Fruit fly (Drosophila melanogaster) whole organism, embryonic: ENCODE results near the gene tay.
A peak's percentile ranks its signal among the peaks of the same experiment; 100 is the strongest.

Experiments used
- BEAF-32 ChIP-seq: fragments of 200-800 bp; sonication (Bioruptor generic); optimal IDR thresholded peaks from 3 replicates; lab custom pipeline; 2017; ENCODE audit warnings: missing biosample characterization, missing genetic modification characterization, mild to moderate bottlenecking, moderate library complexity, missing genetic modification reagents
- CG11247 ChIP-seq: fragments of 200-800 bp; sonication (Bioruptor generic); IDR thresholded peaks from 2 replicates; pipeline ENCODE4 v1.3.6; 2022; ENCODE audit warnings: missing biosample characterization, missing genetic modification characterization
- CG12155 ChIP-seq: fragments of 200-800 bp; sonication (Bioruptor generic); optimal IDR thresholded peaks from 3 replicates; lab custom pipeline; 2016; ENCODE audit warnings: missing biosample characterization, missing genetic modification characterization
- CG12219 ChIP-seq: fragments of 200-800 bp; sonication (Bioruptor generic); optimal IDR thresholded peaks from 3 replicates; lab custom pipeline; 2018; ENCODE audit warnings: missing biosample characterization, mild to moderate bottlenecking, missing genetic modification characterization
- CG12659 ChIP-seq: fragments of 200-800 bp; sonication (Bioruptor generic); optimal IDR thresholded peaks from 3 replicates; lab custom pipeline; 2017; ENCODE audit warnings: mild to moderate bottlenecking, missing biosample characterization, missing genetic modification reagents, missing genetic modification characterization
- CG13775 ChIP-seq: fragments of 200-800 bp; sonication (Bioruptor generic); optimal IDR thresholded peaks from 3 replicates; lab custom pipeline; 2017; ENCODE audit warnings: missing biosample characterization, mild to moderate bottlenecking, missing genetic modification characterization
- CG14441 ChIP-seq: fragments of 200-800 bp; sonication (Bioruptor generic); IDR thresholded peaks from 2 replicates; pipeline ENCODE4 v1.3.6; 2022; ENCODE audit warnings: missing biosample characterization, missing genetic modification characterization
- CG15269 ChIP-seq: fragments of 200-800 bp; sonication (Bioruptor generic); optimal IDR thresholded peaks from 2 replicates; lab custom pipeline; 2018; ENCODE audit warnings: missing biosample characterization, mild to moderate bottlenecking, missing genetic modification characterization, moderate library complexity
- CG1603 ChIP-seq: fragments of 200-800 bp; sonication (Bioruptor generic); optimal IDR thresholded peaks from 2 replicates; lab custom pipeline; 2019; ENCODE audit warnings: missing biosample characterization, mild to moderate bottlenecking, missing genetic modification characterization, moderate library complexity
- CG16815 ChIP-seq: fragments of 200-800 bp; sonication (Bioruptor generic); optimal IDR thresholded peaks from 3 replicates; lab custom pipeline; 2017; ENCODE audit warnings: missing biosample characterization, mild to moderate bottlenecking, missing genetic modification characterization
- CG18619 ChIP-seq: fragments of 200-800 bp; sonication (Bioruptor generic); optimal IDR thresholded peaks from 3 replicates; lab custom pipeline; 2017; ENCODE audit warnings: missing biosample characterization, mild to moderate bottlenecking, missing genetic modification characterization
- CG2116 ChIP-seq: fragments of 200-800 bp; sonication (Bioruptor generic); optimal IDR thresholded peaks from 3 replicates; lab custom pipeline; 2018; ENCODE audit warnings: missing biosample characterization, mild to moderate bottlenecking, missing genetic modification characterization
- CG31441 ChIP-seq: fragments of 200-800 bp; sonication (Bioruptor generic); IDR thresholded peaks from 2 replicates; pipeline ENCODE4 v1.3.6; 2022; ENCODE audit warnings: missing biosample characterization, missing genetic modification characterization
- CG3407 ChIP-seq: fragments of 200-800 bp; sonication (Bioruptor generic); optimal IDR thresholded peaks from 2 replicates; lab custom pipeline; 2018; ENCODE audit warnings: missing biosample characterization, mild to moderate bottlenecking, missing genetic modification characterization
- CG4424 ChIP-seq: fragments of 200-800 bp; sonication (Bioruptor generic); optimal IDR thresholded peaks from 3 replicates; lab custom pipeline; 2016; ENCODE audit warnings: missing biosample characterization, missing genetic modification characterization
- CG5245 ChIP-seq: fragments of 200-800 bp; sonication (Bioruptor generic); optimal IDR thresholded peaks from 3 replicates; lab custom pipeline; 2016; ENCODE audit warnings: missing biosample characterization, missing genetic modification characterization
- CG7357 ChIP-seq: fragments of 200-800 bp; sonication (Bioruptor generic); IDR thresholded peaks from 3 replicates; pipeline ENCODE4 v1.3.6; 2022; ENCODE audit warnings: missing biosample characterization, missing genetic modification characterization
- CG7556 ChIP-seq: fragments of 200-800 bp; sonication (Bioruptor generic); optimal IDR thresholded peaks from 2 replicates; lab custom pipeline; 2017; ENCODE audit warnings: missing biosample characterization, mild to moderate bottlenecking, missing genetic modification characterization
- CG8281 ChIP-seq: fragments of 200-800 bp; sonication (Bioruptor generic); optimal IDR thresholded peaks from 2 replicates; lab custom pipeline; 2018; ENCODE audit warnings: missing biosample characterization, mild to moderate bottlenecking, missing genetic modification characterization, moderate library complexity
- CG8290 ChIP-seq, 3 experiments: fragments of 200-800 bp; sonication (Bioruptor generic); optimal IDR thresholded peaks; 2 replicates each; lab custom pipeline; 2016 to 2019; ENCODE audit warnings: missing biosample characterization in 3 of 3, missing genetic modification characterization in 3 of 3, mild to moderate bottlenecking in 2 of 3, moderate library complexity in 1 of 3
- CG8388 ChIP-seq: fragments of 200-800 bp; sonication (Bioruptor generic); optimal IDR thresholded peaks from 2 replicates; lab custom pipeline; 2019; ENCODE audit warnings: missing biosample characterization, mild to moderate bottlenecking, missing genetic modification characterization, moderate library complexity
- CG8924 ChIP-seq: fragments of 200-800 bp; optimal IDR thresholded peaks from 3 replicates; lab custom pipeline; 2019; ENCODE audit warnings: missing biosample characterization, mild to moderate bottlenecking, missing genetic modification characterization, moderate library complexity
- CG9437 ChIP-seq: fragments of 200-800 bp; sonication (Bioruptor generic); optimal IDR thresholded peaks from 2 replicates; lab custom pipeline; 2018; ENCODE audit warnings: missing biosample characterization, mild to moderate bottlenecking, missing genetic modification characterization
- Chrac-16 ChIP-seq: fragments of 200-800 bp; sonication (Bioruptor generic); optimal IDR thresholded peaks from 3 replicates; lab custom pipeline; 2016; ENCODE audit warnings: missing biosample characterization, missing genetic modification characterization
- CoRest ChIP-seq: fragments of 200-800 bp; sonication (Bioruptor generic); optimal IDR thresholded peaks from 3 replicates; lab custom pipeline; 2018; ENCODE audit warnings: missing biosample characterization, mild to moderate bottlenecking, missing genetic modification characterization, moderate library complexity
- Hmr ChIP-seq: fragments of 200-800 bp; sonication (Bioruptor generic); optimal IDR thresholded peaks from 3 replicates; lab custom pipeline; 2017; ENCODE audit warnings: mild to moderate bottlenecking, missing biosample characterization, missing genetic modification reagents, missing genetic modification characterization
- Hr51 ChIP-seq, 2 experiments: fragments of 200-800 bp; sonication (Bioruptor generic); optimal IDR thresholded peaks; 2 replicates in 1 of 2; 3 replicates in 1 of 2; lab custom pipeline; 2016 to 2018; ENCODE audit warnings: missing biosample characterization in 2 of 2, missing genetic modification characterization in 2 of 2, mild to moderate bottlenecking in 1 of 2, moderate library complexity in 1 of 2
- Lim3 ChIP-seq: fragments of 200-800 bp; sonication (Bioruptor generic); IDR thresholded peaks from 2 replicates; pipeline ENCODE4 v1.3.6; 2022; ENCODE audit warnings: missing biosample characterization, missing genetic modification characterization
- MBD-R2 ChIP-seq: fragments of 200-800 bp; sonication (Bioruptor generic); IDR thresholded peaks from 2 replicates; pipeline ENCODE4 v1.3.6; 2022; ENCODE audit warnings: missing biosample characterization, missing genetic modification characterization
- Mrtf ChIP-seq: fragments of 200-800 bp; sonication (Bioruptor generic); IDR thresholded peaks from 3 replicates; pipeline ENCODE4 v1.3.6; 2022; ENCODE audit warnings: missing biosample characterization, missing genetic modification characterization
- Nf-YC ChIP-seq: fragments of 200-800 bp; optimal IDR thresholded peaks from 3 replicates; lab custom pipeline; 2019; ENCODE audit warnings: missing biosample characterization, mild to moderate bottlenecking, missing genetic modification characterization, moderate library complexity
- Ptx1 ChIP-seq: fragments of 200-800 bp; sonication (Bioruptor generic); IDR thresholded peaks from 2 replicates; pipeline ENCODE4 v1.3.6; 2022; ENCODE audit warnings: missing biosample characterization, missing genetic modification characterization
- Rx ChIP-seq: fragments of 200-800 bp; sonication (Bioruptor generic); IDR thresholded peaks from 2 replicates; pipeline ENCODE4 v1.3.6; 2022; ENCODE audit warnings: missing biosample characterization, missing genetic modification characterization
- Usf ChIP-seq: fragments of 200-800 bp; sonication (Bioruptor generic); optimal IDR thresholded peaks from 2 replicates; lab custom pipeline; 2017; ENCODE audit warnings: missing genotype, missing biosample characterization, missing genetic modification characterization
- az2 ChIP-seq: fragments of 200-800 bp; sonication (Bioruptor generic); optimal IDR thresholded peaks from 3 replicates; lab custom pipeline; 2016; ENCODE audit warnings: missing biosample characterization, missing genetic modification characterization
- bcd ChIP-seq: fragments of 200-800 bp; sonication (Bioruptor generic); optimal IDR thresholded peaks from 2 replicates; lab custom pipeline; 2017; ENCODE audit warnings: missing biosample characterization, mild to moderate bottlenecking, missing genetic modification characterization
- fru ChIP-seq: fragments of >200 bp; optimal IDR thresholded peaks from 2 replicates; lab custom pipeline; 2017
- lilli ChIP-seq: fragments of 200-800 bp; sonication (Bioruptor generic); optimal IDR thresholded peaks from 3 replicates; lab custom pipeline; 2016; ENCODE audit warnings: missing biosample characterization, missing genetic modification characterization
- lola ChIP-seq, 3 experiments: fragments of >200 bp in 2 of 3; fragments of 200-800 bp in 1 of 3; sonication (Bioruptor generic) in 1 of 3; optimal IDR thresholded peaks; 2 replicates each; lab custom pipeline; 2017 to 2019; ENCODE audit warnings: missing biosample characterization in 3 of 3, missing genetic modification characterization in 3 of 3, mild to moderate bottlenecking in 1 of 3, moderate library complexity in 1 of 3
- pfk ChIP-seq: fragments of 200-800 bp; sonication (Bioruptor generic); optimal IDR thresholded peaks from 2 replicates; lab custom pipeline; 2018; ENCODE audit warnings: missing biosample characterization, mild to moderate bottlenecking, missing genetic modification characterization, moderate library complexity
- row ChIP-seq: fragments of 200-800 bp; sonication (Bioruptor generic); IDR thresholded peaks from 3 replicates; pipeline ENCODE4 v1.3.6; 2022; ENCODE audit warnings: missing biosample characterization, missing genetic modification characterization
- seq ChIP-seq: fragments of 200-800 bp; sonication (Bioruptor generic); IDR thresholded peaks from 2 replicates; pipeline ENCODE4 v1.3.6; 2022; ENCODE audit warnings: missing biosample characterization, missing genetic modification characterization
- sim ChIP-seq: fragments of 200-800 bp; sonication (Bioruptor generic); IDR thresholded peaks from 2 replicates; pipeline ENCODE4 v1.3.6; 2022; ENCODE audit warnings: missing biosample characterization, missing genetic modification characterization
- sug ChIP-seq: fragments of 200-800 bp; optimal IDR thresholded peaks from 2 replicates; lab custom pipeline; 2019; ENCODE audit warnings: missing biosample characterization, mild to moderate bottlenecking, missing genetic modification characterization, moderate library complexity
- twi ChIP-seq: fragments of 200-800 bp; optimal IDR thresholded peaks from 2 replicates; lab custom pipeline; 2019; ENCODE audit warnings: missing biosample characterization, mild to moderate bottlenecking, missing genetic modification characterization, moderate library complexity
- tx ChIP-seq: fragments of 200-800 bp; sonication (Bioruptor generic); optimal IDR thresholded peaks from 2 replicates; lab custom pipeline; 2016; ENCODE audit warnings: missing biosample characterization, missing genetic modification characterization
- wdn ChIP-seq: fragments of 200-800 bp; sonication (Bioruptor generic); IDR thresholded peaks from 2 replicates; pipeline ENCODE4 v1.3.6; 2022; ENCODE audit warnings: missing biosample characterization, missing genetic modification characterization
- zen ChIP-seq: fragments of 200-800 bp; sonication (Bioruptor generic); optimal IDR thresholded peaks from 3 replicates; lab custom pipeline; 2018; ENCODE audit warnings: missing biosample characterization, mild to moderate bottlenecking, missing genetic modification characterization, moderate library complexity

The tay gene

DNA sequence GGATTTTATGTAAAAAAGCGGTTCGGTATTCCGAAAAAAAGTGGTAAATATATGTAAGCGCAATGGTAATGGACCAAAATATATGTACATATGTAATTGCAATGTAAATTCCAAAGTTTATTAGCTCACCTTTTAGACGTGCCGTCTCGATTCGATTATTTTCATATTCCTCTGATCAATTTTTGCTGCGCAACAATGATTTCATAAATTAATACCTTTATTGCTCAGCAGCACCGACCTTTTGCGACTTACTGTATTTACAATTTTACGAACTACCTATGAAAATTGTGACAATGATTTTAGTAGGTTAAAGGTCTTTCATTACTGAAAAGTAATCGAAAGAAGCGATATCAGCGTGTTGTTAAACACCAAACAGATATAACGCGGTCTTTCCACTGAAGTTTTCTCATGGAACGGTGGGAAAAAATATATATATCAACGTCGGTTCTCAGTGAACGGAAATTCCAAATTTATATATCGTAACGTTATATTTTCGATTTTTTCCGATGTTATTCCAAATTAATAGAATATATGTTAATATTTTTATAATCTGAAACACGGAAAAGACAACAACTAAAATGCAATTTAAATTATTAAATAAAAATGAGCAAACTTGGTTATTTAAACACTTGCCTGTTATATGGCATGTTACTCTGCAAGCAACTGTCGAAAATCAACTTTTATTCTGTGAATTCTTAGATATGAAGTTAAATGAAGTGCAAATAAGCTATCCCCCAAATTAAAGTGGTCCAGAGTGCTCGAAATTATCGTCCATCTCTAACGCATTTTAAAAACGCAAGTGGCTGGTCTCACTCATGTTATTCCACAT lies 2.9 kb upstream of the tay start, which contains the start of the genes MSBP and CG15916 (continued):
- TF ChIP-seq Nf-YC = peak; percentile 14
- TF ChIP-seq CG8281 = no peak
- peak; percentile 27 for TF ChIP-seq CG8924 (tag; lab: Kevin White, UChicago)
- no peak for TF ChIP-seq Lim3
- TF ChIP-seq CG31441 (GFP tag; lab: Robert Waterston, UW) = peak; percentile 59; the same call in 1 of the 2 replicates
- peak; percentile 73 for TF ChIP-seq CoRest (tag; lab: Kevin White, UChicago)
- TF ChIP-seq Usf (GFP tag; lab: Kevin White, UChicago) = peak; percentile 54
- TF ChIP-seq twi = peak; percentile 14
- TF ChIP-seq CG5245 (GFP tag; lab: Kevin White, UChicago) = no peak
- TF ChIP-seq Hr51 (GFP tag; optimal IDR thresholded peaks at IDR 0.05; lab: Kevin White, UChicago) = peak in 1 of 2 experiments; percentile 20
- peak; percentile 26 for TF ChIP-seq Chrac-16
- TF ChIP-seq lilli (GFP tag; lab: Kevin White, UChicago) = peak; percentile 7
- TF ChIP-seq az2 (GFP tag; lab: Kevin White, UChicago) = peak; percentile 9
- peak; percentile 15 for TF ChIP-seq CG15269 (tag; lab: Kevin White, UChicago)
- TF ChIP-seq Ptx1 = peak; percentile 27; the same call in 1 of the 2 replicates
- no peak for TF ChIP-seq CG12219 (GFP tag; lab: Kevin White, UChicago)
- TF ChIP-seq lola (GFP tag; optimal IDR thresholded peaks at IDR 0.05; lab: Kevin White, UChicago) = peak in 2 of 3 experiments; percentile 44 to 85
- TF ChIP-seq row (GFP tag; lab: Robert Waterston, UW) = peak; percentile 64
- peak; percentile 92 for TF ChIP-seq CG7357 (GFP tag; lab: Robert Waterston, UW)
- peak; percentile 34 for TF ChIP-seq CG4424 (GFP tag; lab: Kevin White, UChicago)
- peak; percentile 25 for TF ChIP-seq CG12155 (GFP tag; lab: Kevin White, UChicago)
- no peak for TF ChIP-seq seq (GFP tag; lab: Robert Waterston, UW)
- TF ChIP-seq Hmr (GFP tag; lab: Kevin White, UChicago) = peak; percentile 32
- peak; percentile 12 for TF ChIP-seq CG1603 (tag; lab: Kevin White, UChicago)
- TF ChIP-seq CG8388 (GFP tag; lab: Kevin White, UChicago) = peak; percentile 3
- TF ChIP-seq CG13775 (GFP tag; lab: Kevin White, UChicago) = peak; percentile 50
- 0 out of 3 replicates have a peak, but pooled peaks have one; percentile 27 for TF ChIP-seq Mrtf (GFP tag; lab: Robert Waterston, UW)
- TF ChIP-seq CG3407 (GFP tag; lab: Kevin White, UChicago) = no peak
- TF ChIP-seq CG7556 (GFP tag; lab: Kevin White, UChicago) = peak; percentile 2
- peak; percentile 46 for TF ChIP-seq CG12659 (GFP tag; lab: Kevin White, UChicago)
- no peak for TF ChIP-seq sim (GFP tag; lab: Robert Waterston, UW)
- TF ChIP-seq CG11247 (GFP tag; lab: Robert Waterston, UW) = 0 out of 2 replicates have a peak, but pooled peaks have one; percentile 24
- no peak for TF ChIP-seq Rx (GFP tag; lab: Robert Waterston, UW)
- no peak for TF ChIP-seq fru
- peak; percentile 37 for TF ChIP-seq CG8290 (GFP tag; optimal IDR thresholded peaks at IDR 0.05; lab: Kevin White, UChicago)
- TF ChIP-seq CG8290 (tag; optimal IDR thresholded peaks at IDR 0.05; lab: Kevin White, UChicago) = peak in 1 of 2 experiments; percentile 32
- peak; percentile 55 for TF ChIP-seq CG9437 (GFP tag; lab: Kevin White, UChicago)
- no peak for TF ChIP-seq tx
- TF ChIP-seq CG14441 (GFP tag; lab: Robert Waterston, UW) = no peak
- peak; percentile 26 for TF ChIP-seq CG16815 (GFP tag; lab: Kevin White, UChicago)
- peak; percentile 11; the same call in 1 of the 2 replicates for TF ChIP-seq MBD-R2 (GFP tag; lab: Robert Waterston, UW)
- TF ChIP-seq bcd (GFP tag; lab: Kevin White, UChicago) = peak; percentile 39
- peak; percentile 38 for TF ChIP-seq CG2116 (GFP tag; lab: Kevin White, UChicago)
- no peak for TF ChIP-seq wdn (GFP tag; lab: Robert Waterston, UW)
- TF ChIP-seq pfk = peak; percentile 76
- TF ChIP-seq zen (tag; lab: Kevin White, UChicago) = peak; percentile 9
- peak; percentile 20 for TF ChIP-seq sug
- TF ChIP-seq BEAF-32 (GFP tag; lab: Kevin White, UChicago) = peak; percentile 72
- peak; percentile 27 for TF ChIP-seq CG18619
